Worm (Caenorhabditis elegans) whole organism, early embryonic: Measurements from ENCODE around the gene F53G2.12.

Source experiments
- F13C5.2 ChIP-seq: sonication (generic microtip); optimal IDR thresholded peaks from 2 replicates; lab custom pipeline; 2017; ENCODE audit warnings: mild to moderate bottlenecking, missing genetic modification characterization, inconsistent platforms, missing compliant biosample characterization
- ama-1 ChIP-seq: fragments of 150-350 bp; optimal IDR thresholded peaks from 2 replicates; lab custom pipeline; 2014
- ceh-13 ChIP-seq: fragments of 200-800 bp; sonication (Bioruptor generic); optimal IDR thresholded peaks from 2 replicates; lab custom pipeline; 2018; ENCODE audit warnings: mild to moderate bottlenecking, missing genetic modification characterization, missing compliant biosample characterization
- ceh-36 ChIP-seq: sonication (generic microtip); optimal IDR thresholded peaks from 2 replicates; lab custom pipeline; 2016; ENCODE audit warnings: missing genetic modification characterization, inconsistent platforms, missing compliant biosample characterization
- flt-1 ChIP-seq: fragments of 200-800 bp; sonication (Bioruptor generic); IDR thresholded peaks from 2 replicates; pipeline ENCODE4 v1.3.6; 2022; ENCODE audit warnings: missing genetic modification characterization, missing compliant biosample characterization
- hmbx-1 ChIP-seq: sonication (generic microtip); optimal IDR thresholded peaks from 2 replicates; lab custom pipeline; 2016; ENCODE audit warnings: mild to moderate bottlenecking, missing genetic modification characterization, missing compliant biosample characterization
- hmg-4 ChIP-seq: fragments of 200-800 bp; sonication (Bioruptor generic); optimal IDR thresholded peaks from 2 replicates; lab custom pipeline; 2018; ENCODE audit warnings: mild to moderate bottlenecking, missing genetic modification characterization, missing compliant biosample characterization
- pes-1 ChIP-seq: fragments of 200-800 bp; sonication (Bioruptor generic); IDR thresholded peaks from 2 replicates; pipeline ENCODE4 v1.3.6; 2022; ENCODE audit warnings: missing genetic modification reagents, missing genetic modification characterization, missing compliant biosample characterization
- tra-4 ChIP-seq: sonication (generic microtip); optimal IDR thresholded peaks from 2 replicates; lab custom pipeline; 2017; ENCODE audit warnings: missing genetic modification characterization, missing compliant biosample characterization

DNA sequence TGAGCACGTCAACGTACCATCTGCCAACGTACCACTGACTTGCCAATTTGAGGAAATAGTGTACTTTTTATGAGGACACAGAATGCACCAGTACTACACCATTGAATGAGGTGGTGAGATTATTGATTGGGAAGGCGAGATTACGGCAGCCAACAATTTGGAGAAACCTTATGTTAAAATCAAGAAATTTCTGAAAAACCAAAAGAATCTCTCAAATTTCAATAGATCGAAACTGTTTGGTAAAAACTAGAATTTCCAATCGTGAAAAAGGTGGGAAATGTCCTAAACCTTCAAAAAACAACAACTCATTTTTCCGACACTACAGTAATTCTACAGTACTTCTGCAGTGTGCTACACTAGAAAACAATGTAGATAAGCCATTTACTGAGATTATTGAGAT lies 46.9 kb downstream of the F53G2.12 start, which contains the start of gene ceh-86:
- TF ChIP-seq ceh-36 (tag; lab: Kevin White, UChicago) (no peak), hmbx-1 (tag; lab: Kevin White, UChicago) (no peak), ceh-13 (GFP tag; lab: Kevin White, UChicago) (no peak), hmg-4 (GFP tag; lab: Kevin White, UChicago) (no peak), flt-1 (GFP tag; lab: Robert Waterston, UW) (no peak), ama-1 (lab: Kevin White, UChicago) (no peak), F13C5.2 (tag; lab: Kevin White, UChicago) (no peak), pes-1 (no peak), tra-4 (tag; lab: Kevin White, UChicago) (no peak)
